Worm (Caenorhabditis elegans) whole organism, dauer: Measurements from ENCODE around the gene Y54G2A.45.

ENCODE experiments used
- unc-62 ChIP-seq: sonication (generic microtip); optimal IDR thresholded peaks from 2 replicates; lab custom pipeline; 2017; ENCODE audit warnings: missing biosample characterization, missing genetic modification reagents, missing genetic modification characterization

The Y54G2A.45 gene

ce11 chrIV:2855056-2855752 is 49.5 kb downstream of the Y54G2A.45 start:
- TF ChIP-seq unc-62: no peak
